Fruit fly (Drosophila melanogaster) Kc167 (cell line): ENCODE measurements around the gene CG5639.

ENCODE experiments used
- Myc ChIP-seq: fragments of >200 bp; optimal IDR thresholded peaks from 2 replicates; lab custom pipeline; 2017; ENCODE audit warnings: missing external identifiers
- h ChIP-seq: fragments of >200 bp; optimal IDR thresholded peaks from 3 replicates; lab custom pipeline; 2018; ENCODE audit warnings: missing external identifiers
- insv ChIP-seq: fragments of >200 bp; optimal IDR thresholded peaks from 3 replicates; lab custom pipeline; 2018; ENCODE audit warnings: missing external identifiers
- psq ChIP-seq: fragments of >200 bp; optimal IDR thresholded peaks from 2 replicates; lab custom pipeline; 2017; ENCODE audit warnings: missing external identifiers

DNA sequence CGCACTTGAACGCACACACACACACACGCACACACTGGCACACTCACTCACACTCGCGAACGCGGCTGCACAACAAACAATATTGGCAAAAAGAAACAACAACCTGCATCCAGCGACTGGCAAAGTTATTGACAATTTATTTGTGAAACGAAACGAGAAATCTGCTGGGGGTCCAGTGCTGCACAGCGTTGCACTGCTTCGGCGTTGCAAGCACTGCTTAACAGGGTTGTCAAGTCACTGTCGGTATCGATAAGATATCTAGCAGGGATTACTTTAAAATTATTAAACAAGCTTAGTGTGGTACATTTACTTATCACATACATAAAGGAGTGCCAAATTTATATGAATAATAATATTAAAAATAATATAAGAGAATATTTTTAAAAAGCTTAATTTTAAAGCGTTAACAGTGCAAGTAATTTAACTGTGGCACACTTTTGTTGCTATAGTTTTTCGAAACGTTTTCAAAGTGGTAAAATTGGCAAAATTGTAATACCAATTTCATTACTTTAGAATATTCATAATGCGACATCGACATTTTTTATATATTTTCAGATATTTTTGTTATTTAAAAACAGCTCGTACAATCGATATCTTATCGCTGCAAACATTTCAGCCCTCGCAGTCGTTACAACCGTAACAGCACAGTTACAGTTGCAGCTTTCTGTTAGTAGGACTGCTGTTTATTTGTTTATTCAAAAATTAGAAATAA is 11.4 kb upstream of the CG5639 start, which contains the start of the genes dsd and Tusp:
- no peak for TF ChIP-seq insv
- no peak for TF ChIP-seq psq (lab: Kevin White, UChicago)
- no peak for TF ChIP-seq Myc (lab: Kevin White, UChicago)
- no peak for TF ChIP-seq h (lab: Kevin White, UChicago)
